Worm (Caenorhabditis elegans) whole organism, late embryonic: ENCODE results near the gene cyp-13A10.

Experiments used
- K09A11.1 ChIP-seq: sonication (generic microtip); optimal IDR thresholded peaks from 2 replicates; lab custom pipeline; 2017; ENCODE audit warnings: antibody characterized with exemption, mild to moderate bottlenecking, missing genetic modification characterization, missing compliant biosample characterization; ENCODE audit not compliant: insufficient read depth
- Y22D7AL.16 ChIP-seq: sonication (generic microtip); optimal IDR thresholded peaks from 2 replicates; lab custom pipeline; 2016; ENCODE audit warnings: missing genetic modification characterization, missing compliant biosample characterization
- ama-1 ChIP-seq: fragments of 150-350 bp; optimal IDR thresholded peaks from 2 replicates; lab custom pipeline; 2014
- ceh-19 ChIP-seq: fragments of 200-800 bp; sonication (Bioruptor generic); optimal IDR thresholded peaks from 2 replicates; lab custom pipeline; 2018; ENCODE audit warnings: mild to moderate bottlenecking, missing genetic modification characterization, missing compliant biosample characterization
- ceh-2 ChIP-seq: sonication (generic microtip); optimal IDR thresholded peaks from 2 replicates; lab custom pipeline; 2016; ENCODE audit warnings: missing genotype, missing genetic modification characterization, missing compliant biosample characterization
- ceh-30 ChIP-seq: fragments of 150-350 bp; optimal IDR thresholded peaks from 2 replicates; lab custom pipeline; 2014; ENCODE audit warnings: missing biosample characterization, missing genetic modification characterization
- ceh-48 ChIP-seq: sonication (generic microtip); optimal IDR thresholded peaks from 2 replicates; lab custom pipeline; 2016; ENCODE audit warnings: missing genetic modification characterization, inconsistent platforms, missing compliant biosample characterization
- ceh-6 ChIP-seq: fragments of 200-800 bp; sonication (Bioruptor generic); optimal IDR thresholded peaks from 2 replicates; lab custom pipeline; 2018; ENCODE audit warnings: mild to moderate bottlenecking, missing genetic modification characterization, missing compliant biosample characterization
- ets-4 ChIP-seq: sonication (generic microtip); optimal IDR thresholded peaks from 2 replicates; lab custom pipeline; 2016; ENCODE audit warnings: missing genetic modification characterization, missing compliant biosample characterization
- eyg-1 ChIP-seq: sonication (generic microtip); optimal IDR thresholded peaks from 2 replicates; lab custom pipeline; 2016; ENCODE audit warnings: missing genotype, missing genetic modification characterization, missing compliant biosample characterization
- fax-1 ChIP-seq: sonication (generic microtip); optimal IDR thresholded peaks from 2 replicates; lab custom pipeline; 2016; ENCODE audit warnings: missing genotype, missing genetic modification characterization, missing compliant biosample characterization
- fkh-10 ChIP-seq: fragments of 150-350 bp; optimal IDR thresholded peaks from 2 replicates; lab custom pipeline; 2014; ENCODE audit warnings: missing biosample characterization, missing genetic modification reagents, missing genetic modification characterization
- gmeb-2 ChIP-seq: sonication (generic microtip); optimal IDR thresholded peaks from 2 replicates; lab custom pipeline; 2016; ENCODE audit warnings: missing genetic modification characterization, inconsistent platforms, missing compliant biosample characterization
- hlh-30 ChIP-seq: sonication (generic microtip); optimal IDR thresholded peaks from 2 replicates; lab custom pipeline; 2017; ENCODE audit warnings: antibody characterized with exemption, missing genetic modification characterization, missing compliant biosample characterization; ENCODE audit not compliant: insufficient read depth
- hlh-8 ChIP-seq: sonication (generic microtip); optimal IDR thresholded peaks from 2 replicates; lab custom pipeline; 2016; ENCODE audit warnings: missing genotype, missing genetic modification characterization, missing compliant biosample characterization
- lim-6 ChIP-seq: sonication (generic microtip); optimal IDR thresholded peaks from 2 replicates; lab custom pipeline; 2016; ENCODE audit warnings: missing genetic modification characterization, missing compliant biosample characterization
- madf-2 ChIP-seq: sonication (generic microtip); optimal IDR thresholded peaks from 2 replicates; lab custom pipeline; 2017; ENCODE audit warnings: missing genetic modification characterization, missing compliant biosample characterization
- mec-3 ChIP-seq: sonication (generic microtip); optimal IDR thresholded peaks from 2 replicates; lab custom pipeline; 2016; ENCODE audit warnings: borderline replicate concordance, missing genetic modification characterization, missing compliant biosample characterization
- nfya-1 ChIP-seq: sonication (generic microtip); optimal IDR thresholded peaks from 2 replicates; lab custom pipeline; 2017; ENCODE audit warnings: missing genetic modification characterization, mild to moderate bottlenecking, missing compliant biosample characterization, antibody characterized with exemption, moderate library complexity
- nhr-232 ChIP-seq: sonication (generic microtip); optimal IDR thresholded peaks from 2 replicates; lab custom pipeline; 2016; ENCODE audit warnings: missing genetic modification characterization, missing compliant biosample characterization
- odd-2 ChIP-seq: sonication (generic microtip); optimal IDR thresholded peaks from 2 replicates; lab custom pipeline; 2017; ENCODE audit warnings: antibody characterized with exemption, mild to moderate bottlenecking, missing genetic modification characterization, missing compliant biosample characterization
- pag-3 ChIP-seq: sonication (generic microtip); optimal IDR thresholded peaks from 2 replicates; lab custom pipeline; 2016; ENCODE audit warnings: missing compliant biosample characterization, missing genetic modification characterization, borderline replicate concordance
- pha-4 ChIP-seq: fragments of 150-350 bp; optimal IDR thresholded peaks from 2 replicates; lab custom pipeline; 2018; ENCODE audit warnings: missing biosample characterization, missing genetic modification reagents, missing genetic modification characterization
- pros-1 ChIP-seq: fragments of 150-350 bp; optimal IDR thresholded peaks from 2 replicates; lab custom pipeline; 2014; ENCODE audit warnings: missing biosample characterization, missing genetic modification reagents, missing genetic modification characterization
- ref-2 ChIP-seq: sonication (generic microtip); optimal IDR thresholded peaks from 2 replicates; lab custom pipeline; 2016; ENCODE audit warnings: missing genetic modification characterization, missing compliant biosample characterization
- rnt-1 ChIP-seq: sonication (generic microtip); optimal IDR thresholded peaks from 2 replicates; lab custom pipeline; 2016; ENCODE audit warnings: missing genetic modification characterization, missing compliant biosample characterization
- sdc-2 ChIP-seq: sonication (generic microtip); optimal IDR thresholded peaks from 2 replicates; lab custom pipeline; 2016; ENCODE audit warnings: missing genotype, missing genetic modification characterization, missing compliant biosample characterization
- sox-2 ChIP-seq: fragments of 200-800 bp; sonication (Bioruptor generic); IDR thresholded peaks from 2 replicates; pipeline ENCODE4 v1.3.6; 2022; ENCODE audit warnings: missing genetic modification reagents, missing genetic modification characterization, missing compliant biosample characterization
- ttx-3 ChIP-seq: sonication (generic microtip); optimal IDR thresholded peaks from 2 replicates; lab custom pipeline; 2016; ENCODE audit warnings: missing genetic modification reagents, missing genetic modification characterization, missing compliant biosample characterization
- unc-3 ChIP-seq, 2 experiments: fragments of 200-800 bp in 1 of 2; sonication (Bioruptor generic) in 1 of 2; sonication (generic microtip) in 1 of 2; conservative IDR thresholded peaks in 1 of 2; optimal IDR thresholded peaks in 1 of 2; 2 replicates each; pipeline versions ENCODE4 v1.3.6 to Lab custom; 2016 to 2022; ENCODE audit warnings: missing compliant biosample characterization in 2 of 2, missing genetic modification characterization in 2 of 2, missing genetic modification reagents in 1 of 2
- unc-42 ChIP-seq: sonication (generic microtip); optimal IDR thresholded peaks from 2 replicates; lab custom pipeline; 2016; ENCODE audit warnings: missing genotype, missing genetic modification characterization, missing compliant biosample characterization
- zip-5 ChIP-seq: sonication (generic microtip); optimal IDR thresholded peaks from 2 replicates; lab custom pipeline; 2016; ENCODE audit warnings: missing genetic modification characterization, missing compliant biosample characterization

Gene cyp-13A10

ce11 chrII:9662797-9663196 lies at the start of gene cyp-13A10:
Gene cyp-13A10, minus strand, starts transcription at chrII:9662884.
- no peak for TF ChIP-seq gmeb-2 (tag; lab: Kevin White, UChicago)
- TF ChIP-seq pros-1 (tag; lab: Kevin White, UChicago): no peak
- TF ChIP-seq odd-2 (tag; lab: Kevin White, UChicago): no peak
- no peak for TF ChIP-seq zip-5 (tag; lab: Kevin White, UChicago)
- TF ChIP-seq eyg-1 (tag; lab: Kevin White, UChicago): no peak
- no peak for TF ChIP-seq ceh-2
- TF ChIP-seq madf-2 (tag; lab: Kevin White, UChicago): no peak
- TF ChIP-seq fkh-10: no peak
- TF ChIP-seq sox-2: no peak
- TF ChIP-seq fax-1: no peak

DNA sequence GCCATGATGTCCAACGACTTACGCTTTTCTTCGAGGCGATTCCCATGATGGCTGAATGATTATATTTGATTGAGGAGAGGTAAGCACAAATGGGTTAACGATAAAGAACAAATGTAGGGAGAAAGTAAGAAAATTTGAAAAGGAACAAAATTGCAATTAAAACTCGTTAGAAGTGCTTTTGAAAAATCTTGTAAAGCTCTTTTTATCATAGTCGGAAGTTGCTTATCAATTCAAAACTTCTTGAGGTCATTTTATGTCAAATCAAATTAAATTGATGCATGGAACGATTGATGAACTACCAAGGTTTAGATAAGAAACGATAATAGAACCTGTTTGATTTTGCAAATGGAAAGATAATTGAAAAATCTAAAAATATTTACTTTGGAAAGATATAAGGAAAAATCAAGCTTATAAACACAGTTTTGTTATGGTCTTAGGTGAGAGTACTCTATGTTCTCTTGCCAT lies 46.2 kb upstream of the cyp-13A10 start, which contains the start of gene glt-5:
glt-5 (minus strand) TSS at position 51 of the 465 bp plus-strand sequence.
- TF ChIP-seq ceh-6 (GFP tag; lab: Kevin White, UChicago): no peak
- TF ChIP-seq sox-2: no peak
- no peak for TF ChIP-seq hlh-30 (tag; lab: Kevin White, UChicago)
- TF ChIP-seq pha-4 (tag; lab: Kevin White, UChicago): no peak

DNA sequence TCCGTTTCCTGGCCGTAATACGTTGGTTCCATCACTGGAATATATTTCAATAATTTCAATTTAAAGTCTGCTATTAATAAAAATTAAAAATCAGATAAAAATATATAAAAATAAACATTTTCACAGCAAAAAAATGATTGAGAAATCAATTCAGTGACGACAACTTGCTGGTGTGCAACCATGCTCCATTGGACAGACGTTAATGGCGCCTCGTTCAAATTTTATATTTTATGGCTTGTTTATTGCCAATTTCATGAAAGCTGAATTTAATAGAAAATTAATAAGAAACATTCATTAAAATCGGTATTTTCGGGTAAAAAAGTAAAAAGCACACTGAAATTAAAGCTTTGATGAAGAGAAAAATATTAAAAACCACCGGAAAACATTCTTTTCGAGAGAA lies 43.5 kb upstream of the cyp-13A10 start, which contains the start of gene Y53C12A.3:
Y53C12A.3 (minus strand) TSS at position 34 of the 400 bp plus-strand sequence.
- TF ChIP-seq rnt-1 (tag; lab: Kevin White, UChicago) (no peak), nfya-1 (tag; lab: Kevin White, UChicago) (peak; percentile 0), unc-3 (GFP tag; conservative IDR thresholded peaks at IDR 0.05; lab: Robert Waterston, UW) (no peak), unc-3 (tag; optimal IDR thresholded peaks at IDR 0.05; lab: Kevin White, UChicago) (no peak)
- TF ChIP-seq, all 69 proteins: peak for 1

ce11 chrII:9704746-9705145 lies 42.1 kb upstream of the cyp-13A10 start, which contains the start of gene Y53C12A.10:
Gene Y53C12A.10, minus strand, starts transcription at chrII:9704846.
- no peak for TF ChIP-seq sdc-2
- no peak for TF ChIP-seq K09A11.1 (tag; lab: Kevin White, UChicago)
- TF ChIP-seq madf-2 (tag; lab: Kevin White, UChicago): no peak
- TF ChIP-seq mec-3 (tag; lab: Kevin White, UChicago): no peak
- no peak for TF ChIP-seq zip-5 (tag; lab: Kevin White, UChicago)
- TF ChIP-seq ref-2 (tag; lab: Kevin White, UChicago): no peak
- no peak for TF ChIP-seq nfya-1 (tag; lab: Kevin White, UChicago)
- no peak for TF ChIP-seq hlh-8 (tag; lab: Kevin White, UChicago)
- no peak for TF ChIP-seq ttx-3 (tag; lab: Kevin White, UChicago)
- TF ChIP-seq, all 69 proteins: peak for 0

ce11 chrII:9703601-9704000 lies 40.9 kb upstream of the cyp-13A10 start, which contains the start of gene mop-25.2:
Gene mop-25.2, minus strand, starts transcription at chrII:9703701.
- TF ChIP-seq Y22D7AL.16 (tag; lab: Kevin White, UChicago) (no peak), unc-42 (tag; lab: Kevin White, UChicago) (no peak), ref-2 (tag; lab: Kevin White, UChicago) (no peak), lim-6 (tag; lab: Kevin White, UChicago) (no peak), pag-3 (tag; lab: Kevin White, UChicago) (no peak), ceh-19 (GFP tag; lab: Kevin White, UChicago) (no peak), zip-5 (tag; lab: Kevin White, UChicago) (no peak), pros-1 (tag; lab: Kevin White, UChicago) (no peak), ets-4 (tag; lab: Kevin White, UChicago) (no peak), ama-1 (lab: Kevin White, UChicago) (no peak), ceh-48 (tag; lab: Kevin White, UChicago) (no peak), ceh-30 (tag; lab: Kevin White, UChicago) (no peak), nhr-232 (tag; lab: Kevin White, UChicago) (no peak), rnt-1 (tag; lab: Kevin White, UChicago) (no peak), madf-2 (tag; lab: Kevin White, UChicago) (no peak)
